Worm (Caenorhabditis elegans) whole organism, L1 larva: ENCODE results near the gene col-38.

Experiments
- C04F5.9 ChIP-seq: sonication (generic microtip); optimal IDR thresholded peaks from 2 replicates; lab custom pipeline; 2016; ENCODE audit warnings: missing genetic modification characterization, missing compliant biosample characterization
- C16A3.4 ChIP-seq: fragments of 150-350 bp; optimal IDR thresholded peaks from 2 replicates; lab custom pipeline; 2014; ENCODE audit warnings: missing biosample characterization, missing genetic modification characterization
- aha-1 ChIP-seq: fragments of 150-350 bp; optimal IDR thresholded peaks from 2 replicates; lab custom pipeline; 2014; ENCODE audit warnings: missing biosample characterization, missing genetic modification characterization
- alr-1 ChIP-seq: fragments of 200-800 bp; sonication (Bioruptor generic); optimal IDR thresholded peaks from 2 replicates; lab custom pipeline; 2018; ENCODE audit warnings: borderline replicate concordance, mild to moderate bottlenecking, missing genetic modification characterization, missing compliant biosample characterization
- aly-2 ChIP-seq: fragments of 150-350 bp; optimal IDR thresholded peaks from 2 replicates; lab custom pipeline; 2014; ENCODE audit warnings: missing biosample characterization, missing genetic modification characterization
- ama-1 ChIP-seq: fragments of 150-350 bp; optimal IDR thresholded peaks from 2 replicates; lab custom pipeline; 2014
- blmp-1 ChIP-seq: fragments of 150-350 bp; optimal IDR thresholded peaks from 2 replicates; lab custom pipeline; 2014; ENCODE audit warnings: missing biosample characterization, missing genetic modification characterization
- ceh-8 ChIP-seq: fragments of 200-800 bp; sonication (Bioruptor generic); optimal IDR thresholded peaks from 2 replicates; lab custom pipeline; 2018; ENCODE audit warnings: mild to moderate bottlenecking, missing genetic modification characterization, moderate library complexity, missing compliant biosample characterization
- ceh-82 ChIP-seq, 3 experiments: fragments of 150-350 bp in 1 of 3; sonication (generic microtip) in 2 of 3; optimal IDR thresholded peaks; 2 replicates each; lab custom pipeline; 2014 to 2017; ENCODE audit warnings: missing biosample characterization in 3 of 3, missing genetic modification characterization in 3 of 3
- dpl-1 ChIP-seq, 3 experiments: fragments of 150-350 bp in 2 of 3; sonication (generic microtip) in 1 of 3; optimal IDR thresholded peaks; 2 replicates each; lab custom pipeline; 2014 to 2017; ENCODE audit warnings: missing biosample characterization in 3 of 3, missing genetic modification characterization in 3 of 3, missing genetic modification reagents in 3 of 3
- dsc-1 ChIP-seq: sonication (generic microtip); optimal IDR thresholded peaks from 2 replicates; lab custom pipeline; 2016; ENCODE audit warnings: mild to moderate bottlenecking, missing genetic modification characterization, missing compliant biosample characterization
- efl-1 ChIP-seq, 4 experiments: fragments of 150-350 bp; optimal IDR thresholded peaks in 3 of 4; peaks in 1 of 4; 1 replicate in 1 of 4; 2 replicates in 3 of 4; lab custom pipeline; 2014; ENCODE audit warnings: missing biosample characterization in 2 of 4, missing genetic modification characterization in 2 of 4, missing genetic modification reagents in 2 of 4
- efl-3 ChIP-seq: fragments of 200-800 bp; sonication (Bioruptor generic); optimal IDR thresholded peaks from 2 replicates; lab custom pipeline; 2018; ENCODE audit warnings: mild to moderate bottlenecking, missing genetic modification characterization, missing compliant biosample characterization
- ets-5 ChIP-seq: fragments of 200-800 bp; sonication (Bioruptor generic); IDR thresholded peaks from 2 replicates; pipeline ENCODE4 v1.3.6; 2022; ENCODE audit warnings: missing genetic modification characterization, missing compliant biosample characterization
- fkh-10 ChIP-seq: sonication (generic microtip); optimal IDR thresholded peaks from 2 replicates; lab custom pipeline; 2017; ENCODE audit warnings: missing biosample characterization, missing genetic modification reagents, missing genetic modification characterization
- fkh-8 ChIP-seq: sonication (generic microtip); optimal IDR thresholded peaks from 2 replicates; lab custom pipeline; 2016; ENCODE audit warnings: mild to moderate bottlenecking, missing genetic modification characterization, missing compliant biosample characterization
- fos-1 ChIP-seq: fragments of 150-350 bp; optimal IDR thresholded peaks from 2 replicates; lab custom pipeline; 2014; ENCODE audit warnings: missing biosample characterization, missing genetic modification characterization
- grh-1 ChIP-seq: fragments of 200-800 bp; sonication (Bioruptor generic); IDR thresholded peaks from 2 replicates; pipeline ENCODE4 v1.3.6; 2022; ENCODE audit warnings: missing genetic modification reagents, missing genetic modification characterization, missing compliant biosample characterization
- hlh-17 ChIP-seq: fragments of 200-800 bp; sonication (Bioruptor generic); optimal IDR thresholded peaks from 2 replicates; lab custom pipeline; 2018; ENCODE audit warnings: missing genetic modification characterization, mild to moderate bottlenecking, missing compliant biosample characterization, moderate library complexity, borderline replicate concordance
- hlh-4 ChIP-seq: sonication (generic microtip); optimal IDR thresholded peaks from 2 replicates; lab custom pipeline; 2016; ENCODE audit warnings: mild to moderate bottlenecking, missing genetic modification characterization, missing compliant biosample characterization
- hpl-2 ChIP-seq: fragments of 150-350 bp; optimal IDR thresholded peaks from 2 replicates; lab custom pipeline; 2014; ENCODE audit warnings: missing biosample characterization, missing genetic modification reagents, missing genetic modification characterization
- irx-1 ChIP-seq: sonication (generic microtip); optimal IDR thresholded peaks from 2 replicates; lab custom pipeline; 2016; ENCODE audit warnings: missing genetic modification characterization, missing compliant biosample characterization
- isw-1 ChIP-seq: fragments of 200-800 bp; sonication (Bioruptor generic); IDR thresholded peaks from 2 replicates; pipeline ENCODE4 v1.3.6; 2022; ENCODE audit warnings: missing genetic modification characterization, missing compliant biosample characterization
- lin-13 ChIP-seq: fragments of 150-350 bp; optimal IDR thresholded peaks from 2 replicates; lab custom pipeline; 2014; ENCODE audit warnings: missing biosample characterization, missing genetic modification reagents, missing genetic modification characterization
- lin-14 ChIP-seq: fragments of 200-800 bp; sonication (Bioruptor generic); optimal IDR thresholded peaks from 2 replicates; lab custom pipeline; 2018; ENCODE audit warnings: mild to moderate bottlenecking, missing genetic modification characterization, moderate library complexity, missing compliant biosample characterization
- lin-35 ChIP-seq, 2 experiments: fragments of 150-350 bp; optimal IDR thresholded peaks; 2 replicates each; lab custom pipeline; 2014; ENCODE audit warnings: missing biosample characterization in 2 of 2, missing genetic modification characterization in 2 of 2, missing genetic modification reagents in 2 of 2
- lin-39 ChIP-seq: fragments of 150-350 bp; optimal IDR thresholded peaks from 2 replicates; lab custom pipeline; 2014; ENCODE audit warnings: missing biosample characterization, missing genetic modification reagents, missing genetic modification characterization
- lir-3 ChIP-seq: sonication (generic microtip); optimal IDR thresholded peaks from 2 replicates; lab custom pipeline; 2016; ENCODE audit warnings: mild to moderate bottlenecking, missing genetic modification characterization, moderate library complexity, missing compliant biosample characterization; ENCODE audit not compliant: poor library complexity
- lsy-2 ChIP-seq, 2 experiments: fragments of 150-350 bp; optimal IDR thresholded peaks; 2 replicates each; lab custom pipeline; 2014; ENCODE audit warnings: missing biosample characterization in 2 of 2, missing genetic modification characterization in 2 of 2
- mef-2 ChIP-seq: fragments of 150-350 bp; optimal IDR thresholded peaks from 2 replicates; lab custom pipeline; 2014; ENCODE audit warnings: missing biosample characterization, missing genetic modification characterization
- nhr-12 ChIP-seq: sonication (generic microtip); optimal IDR thresholded peaks from 2 replicates; lab custom pipeline; 2017; ENCODE audit warnings: missing biosample characterization, missing genetic modification characterization
- nhr-20 ChIP-seq: sonication (generic microtip); optimal IDR thresholded peaks from 2 replicates; lab custom pipeline; 2016; ENCODE audit warnings: mild to moderate bottlenecking, missing genetic modification characterization, missing compliant biosample characterization
- nhr-28 ChIP-seq: fragments of 150-350 bp; optimal IDR thresholded peaks from 2 replicates; lab custom pipeline; 2014; ENCODE audit warnings: missing biosample characterization, missing genetic modification characterization
- nhr-71 ChIP-seq: sonication (generic microtip); optimal IDR thresholded peaks from 2 replicates; lab custom pipeline; 2016; ENCODE audit warnings: mild to moderate bottlenecking, missing genetic modification characterization, moderate library complexity, missing compliant biosample characterization
- nhr-77 ChIP-seq: fragments of 150-350 bp; optimal IDR thresholded peaks from 2 replicates; lab custom pipeline; 2014; ENCODE audit warnings: missing biosample characterization, missing genetic modification characterization
- nhr-84 ChIP-seq: sonication (generic microtip); optimal IDR thresholded peaks from 2 replicates; lab custom pipeline; 2017; ENCODE audit warnings: missing biosample characterization, missing genetic modification characterization
- nhr-85 ChIP-seq: sonication (generic microtip); peaks from one replicate; lab custom pipeline; 2016; ENCODE audit warnings: missing genetic modification characterization, inconsistent platforms, missing compliant biosample characterization
- nhr-90 ChIP-seq: sonication (generic microtip); optimal IDR thresholded peaks from 2 replicates; lab custom pipeline; 2016; ENCODE audit warnings: mild to moderate bottlenecking, missing genetic modification characterization, missing compliant biosample characterization; ENCODE audit not compliant: poor library complexity
- pax-3 ChIP-seq: fragments of 200-800 bp; sonication (Bioruptor generic); optimal IDR thresholded peaks from 2 replicates; lab custom pipeline; 2018; ENCODE audit warnings: mild to moderate bottlenecking, missing genetic modification characterization, moderate library complexity, missing compliant biosample characterization
- pqm-1 ChIP-seq: sonication (generic microtip); optimal IDR thresholded peaks from 3 replicates; lab custom pipeline; 2017; ENCODE audit warnings: missing biosample characterization, missing genetic modification characterization
- rnt-1 ChIP-seq: sonication (generic microtip); optimal IDR thresholded peaks from 2 replicates; lab custom pipeline; 2016; ENCODE audit warnings: mild to moderate bottlenecking, missing genetic modification characterization, moderate library complexity, missing compliant biosample characterization
- skn-1 ChIP-seq: fragments of 150-350 bp; optimal IDR thresholded peaks from 2 replicates; lab custom pipeline; 2014; ENCODE audit warnings: missing biosample characterization, missing genetic modification characterization
- snu-23 ChIP-seq: sonication (generic microtip); optimal IDR thresholded peaks from 2 replicates; lab custom pipeline; 2016; ENCODE audit warnings: missing genetic modification characterization, missing compliant biosample characterization
- sox-4 ChIP-seq: sonication (generic microtip); optimal IDR thresholded peaks from 2 replicates; lab custom pipeline; 2016; ENCODE audit warnings: missing genetic modification characterization, missing compliant biosample characterization
- sup-37 ChIP-seq: fragments of 200-800 bp; sonication (Bioruptor generic); optimal IDR thresholded peaks from 2 replicates; lab custom pipeline; 2018; ENCODE audit warnings: mild to moderate bottlenecking, missing genetic modification characterization, missing compliant biosample characterization
- swsn-7 ChIP-seq: sonication (generic microtip); optimal IDR thresholded peaks from 2 replicates; lab custom pipeline; 2016; ENCODE audit warnings: missing genetic modification characterization, missing compliant biosample characterization
- tlp-1 ChIP-seq: fragments of 150-350 bp; optimal IDR thresholded peaks from 2 replicates; lab custom pipeline; 2014; ENCODE audit warnings: missing biosample characterization, missing genetic modification characterization
- unc-130 ChIP-seq: fragments of 150-350 bp; optimal IDR thresholded peaks from 2 replicates; lab custom pipeline; 2017; ENCODE audit warnings: missing biosample characterization, missing genetic modification characterization, inconsistent platforms
- unc-30 ChIP-seq: sonication (generic microtip); optimal IDR thresholded peaks from 2 replicates; lab custom pipeline; 2017; ENCODE audit warnings: missing biosample characterization, missing genetic modification characterization
- xbp-1 ChIP-seq: sonication (generic microtip); optimal IDR thresholded peaks from 2 replicates; lab custom pipeline; 2016; ENCODE audit warnings: missing genetic modification characterization, missing compliant biosample characterization
- ztf-11 ChIP-seq, 2 experiments: sonication (generic microtip); optimal IDR thresholded peaks; 2 replicates each; lab custom pipeline; 2016 to 2017; ENCODE audit warnings: missing genetic modification characterization in 2 of 2, missing biosample characterization in 1 of 2, missing compliant biosample characterization in 1 of 2
- ztf-4 ChIP-seq: fragments of 150-350 bp; optimal IDR thresholded peaks from 2 replicates; lab custom pipeline; 2014; ENCODE audit warnings: missing biosample characterization, missing genetic modification characterization

The col-38 gene

ce11 chrII:8525133-8525736 lies 43.7 kb downstream of the col-38 start, which contains the start of the genes prp-9 and mrps-18B (continued):
- TF ChIP-seq unc-130 (tag; lab: Kevin White, UChicago) (peak; percentile 75), alr-1 (no peak), nhr-20 (tag; lab: Kevin White, UChicago) (peak; percentile 35), hlh-4 (tag; lab: Kevin White, UChicago) (no peak), xbp-1 (tag; lab: Kevin White, UChicago) (peak; percentile 34), lir-3 (tag; lab: Kevin White, UChicago) (peak; percentile 23), pax-3 (tag; lab: Kevin White, UChicago) (no peak), nhr-85 (tag; lab: Kevin White, UChicago) (no peak), C16A3.4 (peak; percentile 53), efl-1 (optimal IDR thresholded peaks at IDR 0.05; lab: Kevin White, UChicago) (peak; percentile 30 to 53), efl-1 (GFP tag; optimal IDR thresholded peaks at IDR 0.05 in 1 of 2; lab: Kevin White, UChicago) (peak; percentile 38 to 42), aha-1 (tag; lab: Kevin White, UChicago) (no peak), ceh-82 (tag; optimal IDR thresholded peaks at IDR 0.05; lab: Kevin White, UChicago) (peak in 2 of 3 experiments; percentile 27 to 32), nhr-90 (peak; percentile 3), swsn-7 (tag; lab: Kevin White, UChicago) (peak; percentile 41), nhr-84 (no peak), ets-5 (GFP tag; lab: Robert Waterston, UW) (no peak), isw-1 (no peak), lin-14 (peak; percentile 47), dsc-1 (tag; lab: Kevin White, UChicago) (no peak), unc-30 (tag; lab: Kevin White, UChicago) (no peak), fkh-10 (no peak), mef-2 (tag; lab: Kevin White, UChicago) (no peak), fos-1 (tag; lab: Kevin White, UChicago) (no peak), grh-1 (GFP tag; lab: Robert Waterston, UW) (no peak), ztf-4 (tag; lab: Kevin White, UChicago) (no peak), lin-35 (GFP tag; optimal IDR thresholded peaks at IDR 0.05; lab: Kevin White, UChicago) (peak in 1 of 2 experiments; percentile 46), aly-2 (tag; lab: Kevin White, UChicago) (no peak), blmp-1 (tag; lab: Kevin White, UChicago) (peak; percentile 63), hlh-17 (GFP tag; lab: Kevin White, UChicago) (no peak), hpl-2 (GFP tag; lab: Kevin White, UChicago) (no peak), nhr-28 (tag; lab: Kevin White, UChicago) (no peak), lin-13 (no peak), rnt-1 (tag; lab: Kevin White, UChicago) (peak; percentile 4), ceh-8 (GFP tag; lab: Kevin White, UChicago) (no peak), efl-3 (GFP tag; lab: Kevin White, UChicago) (no peak), sox-4 (tag; lab: Kevin White, UChicago) (no peak), nhr-12 (tag; lab: Kevin White, UChicago) (no peak), fkh-8 (tag; lab: Kevin White, UChicago) (no peak), nhr-71 (tag; lab: Kevin White, UChicago) (peak; percentile 34), tlp-1 (tag; lab: Kevin White, UChicago) (no peak), skn-1 (tag; lab: Kevin White, UChicago) (peak; percentile 6), pqm-1 (tag; lab: Kevin White, UChicago) (no peak), ztf-11 (tag; optimal IDR thresholded peaks at IDR 0.05; lab: Kevin White, UChicago) (no peak), sup-37 (GFP tag; lab: Kevin White, UChicago) (no peak), lsy-2 (tag; optimal IDR thresholded peaks at IDR 0.05; lab: Kevin White, UChicago) (peak; percentile 65 to 73), C04F5.9 (tag; lab: Kevin White, UChicago) (no peak), lin-39 (tag; lab: Kevin White, UChicago) (no peak), ama-1 (lab: Kevin White, UChicago) (no peak), nhr-77 (no peak), irx-1 (tag; lab: Kevin White, UChicago) (no peak), dpl-1 (GFP tag; optimal IDR thresholded peaks at IDR 0.05; lab: Kevin White, UChicago) (peak in 2 of 3 experiments; percentile 25 to 56), snu-23 (GFP tag; lab: Kevin White, UChicago) (peak; percentile 60)
